Worm (Caenorhabditis elegans): ENCODE measurements around the gene cysl-4.

The cysl-4 gene

DNA sequence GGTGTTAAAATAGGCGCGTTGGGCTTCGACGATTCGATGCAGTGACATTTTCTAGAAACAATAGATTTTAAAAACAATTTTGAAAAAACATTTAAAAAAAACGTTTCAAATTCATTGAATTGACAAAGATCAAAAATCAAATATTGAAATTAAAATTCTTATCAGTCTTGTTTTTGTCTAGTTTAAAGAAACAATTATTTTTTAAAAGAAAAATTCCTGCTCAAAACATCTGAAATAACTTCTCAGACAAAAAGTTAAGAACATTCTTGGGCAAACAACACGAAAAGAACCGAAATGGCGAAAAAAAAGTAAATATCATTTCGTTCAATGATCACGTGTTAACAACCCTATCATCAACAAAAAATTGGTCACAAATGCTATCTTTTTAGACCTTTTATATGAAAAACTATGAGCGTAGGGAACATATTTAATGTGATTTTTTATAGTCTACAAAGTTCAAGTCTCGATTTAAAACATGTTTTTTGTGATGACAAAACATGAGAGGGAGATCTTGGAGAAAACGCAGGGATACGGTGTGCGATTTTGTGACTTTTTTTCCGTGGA lies 5.1 kb upstream of the cysl-4 start, which contains the start of gene alh-5:
Gene alh-5, minus strand, starts transcription at position 51 of the 564 bp plus-strand sequence.
- no peak for TF ChIP-seq tbx-37 (GFP tag; conservative IDR thresholded peaks at IDR 0.05)
- no peak for TF ChIP-seq flt-1 (GFP tag; IDR thresholded peaks at IDR 0.05)
- no peak for TF ChIP-seq sea-1 (GFP tag; conservative IDR thresholded peaks at IDR 0.05)
- TF ChIP-seq hmg-4 (GFP tag; optimal IDR thresholded peaks at IDR 0.05) = no peak
- no peak for TF ChIP-seq F13C5.2 (tag; optimal IDR thresholded peaks at IDR 0.05)
- no peak for TF ChIP-seq hmbx-1 (tag; optimal IDR thresholded peaks at IDR 0.05)

DNA sequence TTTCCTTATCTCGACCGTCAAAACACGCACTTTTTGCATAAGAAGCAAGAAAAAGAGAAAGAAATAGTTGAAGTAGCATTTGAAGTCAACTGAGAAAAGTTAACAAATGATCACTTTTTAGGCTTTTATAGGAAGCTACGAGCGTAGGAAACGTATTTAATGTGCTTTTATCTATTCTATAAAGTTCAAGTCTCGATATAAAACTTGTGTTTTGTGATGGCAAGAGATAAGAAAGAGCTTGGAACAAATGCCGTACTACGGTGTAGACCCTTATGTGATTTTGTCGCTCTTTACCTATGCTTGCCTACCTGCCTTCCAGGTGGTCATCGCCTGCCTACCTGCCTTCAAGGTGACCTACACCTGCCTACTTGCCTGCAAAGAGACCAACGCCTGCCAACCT lies 530 bp upstream of the cysl-4 start, which contains the start of gene clec-206:
Gene clec-206, minus strand, starts transcription at position 101 of the 400 bp plus-strand sequence.
- no peak for TF ChIP-seq tbx-11 (GFP tag; IDR thresholded peaks at IDR 0.05)
- no peak for TF ChIP-seq hmbx-1 (tag; optimal IDR thresholded peaks at IDR 0.05)
- TF ChIP-seq aly-1 (tag; optimal IDR thresholded peaks at IDR 0.05) = no peak
- TF ChIP-seq hmg-4 (GFP tag; optimal IDR thresholded peaks at IDR 0.05) = no peak
- no peak for TF ChIP-seq ama-1 (optimal IDR thresholded peaks at IDR 0.05)
- TF ChIP-seq tbx-37 (GFP tag; conservative IDR thresholded peaks at IDR 0.05) = no peak
- no peak for TF ChIP-seq flt-1 (GFP tag; IDR thresholded peaks at IDR 0.05)
- no peak for TF ChIP-seq ets-7 (tag; optimal IDR thresholded peaks at IDR 0.05)
- no peak for TF ChIP-seq F13C5.2 (tag; optimal IDR thresholded peaks at IDR 0.05)

DNA sequence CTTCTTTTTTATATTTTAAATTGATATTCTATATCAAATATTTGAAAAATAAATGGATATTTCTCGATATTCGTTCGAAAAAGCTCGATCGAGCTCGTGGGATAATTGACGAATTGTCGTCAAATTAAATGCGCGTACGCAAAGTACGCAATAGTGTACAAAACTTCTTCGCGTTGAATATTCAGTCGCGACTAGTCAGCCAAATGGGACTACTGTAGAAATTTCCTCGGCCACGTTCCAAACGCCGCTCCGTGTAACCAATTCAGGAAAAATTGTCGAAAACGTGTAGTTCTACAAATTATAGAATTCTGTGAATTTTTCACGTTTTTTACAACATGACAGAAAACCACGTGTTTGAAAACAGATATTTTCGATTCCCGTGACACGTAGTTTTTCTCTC lies 3.7 kb downstream of the cysl-4 start:
- TF ChIP-seq tbx-11 (GFP tag; IDR thresholded peaks at IDR 0.05) = no peak

DNA sequence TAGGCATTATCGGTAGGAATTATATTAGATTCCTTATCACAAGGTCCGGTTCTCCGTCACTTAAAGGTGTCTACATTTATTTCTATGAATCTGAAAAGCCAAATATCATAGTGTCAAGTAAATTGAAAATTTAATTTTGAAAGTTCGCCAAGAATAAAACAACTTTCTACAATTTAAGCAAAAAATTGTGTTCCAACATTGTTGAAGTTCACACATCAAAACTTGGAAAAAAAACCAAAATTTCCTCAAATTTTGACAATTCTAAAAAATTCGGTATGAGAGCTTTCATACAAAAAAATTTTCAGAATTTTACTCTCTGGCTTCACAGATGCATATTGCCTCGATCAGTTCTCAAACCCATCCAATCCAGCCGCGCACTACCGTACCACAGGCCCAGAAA lies 7.0 kb downstream of the cysl-4 start, which contains the start of gene F59A7.7:
Gene F59A7.7, plus strand, starts transcription at position 301 of the 400 bp plus-strand sequence.
- TF ChIP-seq scrt-1 (GFP tag; IDR thresholded peaks at IDR 0.05) = no peak
- no peak for TF ChIP-seq ceh-36 (tag; optimal IDR thresholded peaks at IDR 0.05)
- TF ChIP-seq flt-1 (GFP tag; IDR thresholded peaks at IDR 0.05) = no peak
- no peak for TF ChIP-seq hnd-1 (tag; optimal IDR thresholded peaks at IDR 0.05)
- no peak for TF ChIP-seq B0310.2 (tag; optimal IDR thresholded peaks at IDR 0.05)
- no peak for TF ChIP-seq tbx-11 (GFP tag; IDR thresholded peaks at IDR 0.05)
- no peak for TF ChIP-seq hmbx-1 (tag; optimal IDR thresholded peaks at IDR 0.05)
- no peak for TF ChIP-seq ets-7 (tag; optimal IDR thresholded peaks at IDR 0.05)
- TF ChIP-seq sea-1 (GFP tag; conservative IDR thresholded peaks at IDR 0.05) = no peak
- no peak for TF ChIP-seq hmg-4 (GFP tag; optimal IDR thresholded peaks at IDR 0.05)
- no peak for TF ChIP-seq pes-1 (GFP tag; IDR thresholded peaks at IDR 0.05)
- TF ChIP-seq F13C5.2 (tag; optimal IDR thresholded peaks at IDR 0.05) = no peak
- TF ChIP-seq ama-1 (optimal IDR thresholded peaks at IDR 0.05) = no peak
- no peak for TF ChIP-seq tra-4 (tag; optimal IDR thresholded peaks at IDR 0.05)
- TF ChIP-seq aly-1 (tag; optimal IDR thresholded peaks at IDR 0.05) = no peak
- no peak for TF ChIP-seq ceh-13 (GFP tag; optimal IDR thresholded peaks at IDR 0.05)
- TF ChIP-seq tbx-37 (GFP tag; conservative IDR thresholded peaks at IDR 0.05) = no peak

DNA sequence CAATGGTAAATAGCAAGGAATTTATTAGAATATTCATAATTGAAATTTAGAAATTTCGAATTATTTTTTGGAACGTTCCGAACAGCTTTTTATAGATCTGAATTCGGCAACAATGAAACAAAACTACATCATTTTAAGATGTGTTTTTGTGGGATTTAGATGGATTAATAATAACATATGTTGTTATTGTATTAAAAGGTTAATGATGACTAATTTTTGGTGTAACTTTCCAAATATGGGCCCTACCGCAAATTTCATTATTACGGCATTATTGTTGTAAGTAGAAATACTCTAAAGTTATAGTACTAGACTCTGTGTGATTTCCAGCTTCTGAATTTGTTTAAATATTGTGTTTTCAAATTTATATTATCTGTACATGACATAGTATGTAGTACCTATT lies 9.1 kb downstream of the cysl-4 start, which contains the start of gene F59A7.11:
Gene F59A7.11, minus strand, starts transcription at position 101 of the 400 bp plus-strand sequence.
- TF ChIP-seq tbx-11 (GFP tag; IDR thresholded peaks at IDR 0.05) = no peak
- TF ChIP-seq B0310.2 (tag; optimal IDR thresholded peaks at IDR 0.05) = no peak
- TF ChIP-seq ets-7 (tag; optimal IDR thresholded peaks at IDR 0.05) = no peak
- TF ChIP-seq ceh-36 (tag; optimal IDR thresholded peaks at IDR 0.05) = no peak
- no peak for TF ChIP-seq F13C5.2 (tag; optimal IDR thresholded peaks at IDR 0.05)
- TF ChIP-seq hmg-4 (GFP tag; optimal IDR thresholded peaks at IDR 0.05) = no peak
- no peak for TF ChIP-seq pes-1 (GFP tag; IDR thresholded peaks at IDR 0.05)
- TF ChIP-seq flt-1 (GFP tag; IDR thresholded peaks at IDR 0.05) = no peak
- TF ChIP-seq hnd-1 (tag; optimal IDR thresholded peaks at IDR 0.05) = no peak
- TF ChIP-seq hmbx-1 (tag; optimal IDR thresholded peaks at IDR 0.05) = no peak
- no peak for TF ChIP-seq ama-1 (optimal IDR thresholded peaks at IDR 0.05)
- no peak for TF ChIP-seq aly-1 (tag; optimal IDR thresholded peaks at IDR 0.05)
- no peak for TF ChIP-seq sea-1 (GFP tag; conservative IDR thresholded peaks at IDR 0.05)
- no peak for TF ChIP-seq tra-4 (tag; optimal IDR thresholded peaks at IDR 0.05)
- no peak for TF ChIP-seq tbx-37 (GFP tag; conservative IDR thresholded peaks at IDR 0.05)
- TF ChIP-seq ceh-13 (GFP tag; optimal IDR thresholded peaks at IDR 0.05) = no peak
- no peak for TF ChIP-seq scrt-1 (GFP tag; IDR thresholded peaks at IDR 0.05)

DNA sequence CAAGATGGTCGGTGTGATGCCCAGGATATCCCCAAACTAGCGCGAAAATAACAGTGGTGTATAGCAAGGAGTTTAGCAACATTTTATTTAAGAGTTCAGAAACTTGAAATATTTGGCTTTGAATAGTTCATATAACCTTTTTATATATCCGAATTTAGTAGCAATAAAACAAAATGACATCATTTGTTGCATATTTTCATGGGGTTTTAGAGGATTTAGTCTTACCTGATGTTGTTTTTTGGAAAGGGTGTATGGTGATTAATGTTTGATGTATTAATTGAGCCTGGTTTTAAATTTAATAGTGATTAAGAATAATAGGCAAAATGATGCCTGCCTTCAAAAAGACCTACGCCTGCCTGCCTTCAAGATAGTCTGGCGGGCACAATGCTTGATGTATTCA lies 11.7 kb downstream of the cysl-4 start, which contains the start of gene F59A7.2:
Gene F59A7.2, minus strand, starts transcription at position 101 of the 400 bp plus-strand sequence.
- TF ChIP-seq pes-1 (GFP tag; IDR thresholded peaks at IDR 0.05) = no peak
- TF ChIP-seq F13C5.2 (tag; optimal IDR thresholded peaks at IDR 0.05) = no peak
- no peak for TF ChIP-seq hmg-4 (GFP tag; optimal IDR thresholded peaks at IDR 0.05)
- TF ChIP-seq ceh-13 (GFP tag; optimal IDR thresholded peaks at IDR 0.05) = no peak
- TF ChIP-seq ceh-36 (tag; optimal IDR thresholded peaks at IDR 0.05) = no peak
- no peak for TF ChIP-seq hmbx-1 (tag; optimal IDR thresholded peaks at IDR 0.05)
- no peak for TF ChIP-seq sea-1 (GFP tag; conservative IDR thresholded peaks at IDR 0.05)
- TF ChIP-seq ets-7 (tag; optimal IDR thresholded peaks at IDR 0.05) = no peak
- no peak for TF ChIP-seq scrt-1 (GFP tag; IDR thresholded peaks at IDR 0.05)
- no peak for TF ChIP-seq flt-1 (GFP tag; IDR thresholded peaks at IDR 0.05)
- no peak for TF ChIP-seq aly-1 (tag; optimal IDR thresholded peaks at IDR 0.05)
- TF ChIP-seq tbx-37 (GFP tag; conservative IDR thresholded peaks at IDR 0.05) = no peak
- TF ChIP-seq tra-4 (tag; optimal IDR thresholded peaks at IDR 0.05) = no peak
- TF ChIP-seq tbx-11 (GFP tag; IDR thresholded peaks at IDR 0.05) = no peak
- TF ChIP-seq B0310.2 (tag; optimal IDR thresholded peaks at IDR 0.05) = no peak
- no peak for TF ChIP-seq hnd-1 (tag; optimal IDR thresholded peaks at IDR 0.05)
- TF ChIP-seq ama-1 (optimal IDR thresholded peaks at IDR 0.05) = no peak

DNA sequence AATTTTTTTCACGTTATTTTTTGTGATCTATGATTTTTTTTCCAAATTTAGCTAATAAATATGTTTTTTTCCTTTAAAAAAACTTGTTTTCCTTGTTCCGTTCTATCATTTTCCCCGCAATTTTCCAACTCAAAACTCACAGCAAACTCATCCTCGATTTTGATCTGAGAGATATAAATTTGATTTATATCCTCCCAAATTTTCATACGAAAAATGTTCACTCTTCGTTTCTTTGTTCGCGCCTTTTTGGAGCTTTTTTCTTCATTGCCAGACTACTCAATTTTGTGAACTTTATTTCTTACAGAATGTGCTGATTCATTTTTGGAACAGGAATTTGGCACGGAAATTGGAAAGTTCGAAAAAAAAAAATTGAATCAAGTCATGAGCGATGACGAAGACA lies 13.9 kb downstream of the cysl-4 start, which contains the start of gene F59A7.14:
Gene F59A7.14, plus strand, starts transcription at position 301 of the 400 bp plus-strand sequence.
- no peak for TF ChIP-seq ama-1 (optimal IDR thresholded peaks at IDR 0.05)
- TF ChIP-seq F13C5.2 (tag; optimal IDR thresholded peaks at IDR 0.05) = no peak
- no peak for TF ChIP-seq tra-4 (tag; optimal IDR thresholded peaks at IDR 0.05)
- TF ChIP-seq pes-1 (GFP tag; IDR thresholded peaks at IDR 0.05) = no peak
- no peak for TF ChIP-seq ceh-36 (tag; optimal IDR thresholded peaks at IDR 0.05)
- TF ChIP-seq tbx-37 (GFP tag; conservative IDR thresholded peaks at IDR 0.05) = no peak
- no peak for TF ChIP-seq flt-1 (GFP tag; IDR thresholded peaks at IDR 0.05)
- no peak for TF ChIP-seq ets-7 (tag; optimal IDR thresholded peaks at IDR 0.05)
- no peak for TF ChIP-seq ceh-13 (GFP tag; optimal IDR thresholded peaks at IDR 0.05)
- TF ChIP-seq hmg-4 (GFP tag; optimal IDR thresholded peaks at IDR 0.05) = no peak
